Fruit fly (Drosophila melanogaster): ENCODE measurements around the gene CG5890.

CG5890 gene

dm6 chr3R:25897176-25897575 is 41.2 kb downstream of the CG5890 start, which contains the start of gene Mco3:
TSS of gene Mco3 (plus strand) at chr3R:25897476.
- no peak for TF ChIP-seq Ets96B (tag; optimal IDR thresholded peaks at IDR 0.05)
- TF ChIP-seq CG6808 (GFP tag; optimal IDR thresholded peaks at IDR 0.05), result no peak
- no peak for TF ChIP-seq Smox (GFP tag; optimal IDR thresholded peaks at IDR 0.05)
- TF ChIP-seq fkh (GFP tag; optimal IDR thresholded peaks at IDR 0.05), result no peak
- TF ChIP-seq acj6 (GFP tag; optimal IDR thresholded peaks at IDR 0.05), result no peak
- no peak for TF ChIP-seq CG3919 (GFP tag; optimal IDR thresholded peaks at IDR 0.05)
- no peak for TF ChIP-seq CG8632 (GFP tag; optimal IDR thresholded peaks at IDR 0.05)
- no peak for TF ChIP-seq Gug (GFP tag; IDR thresholded peaks at IDR 0.05)
- no peak for TF ChIP-seq fd59A (GFP tag; optimal IDR thresholded peaks at IDR 0.05)
- TF ChIP-seq Blimp-1 (GFP tag; optimal IDR thresholded peaks at IDR 0.05), result no peak
- TF ChIP-seq topi (GFP tag; optimal IDR thresholded peaks at IDR 0.05), result no peak
- no peak for TF ChIP-seq Eip75B (GFP tag; optimal IDR thresholded peaks at IDR 0.05)
- no peak for TF ChIP-seq svp (GFP tag)
- TF ChIP-seq cyc (GFP tag; optimal IDR thresholded peaks at IDR 0.05), result no peak
- TF ChIP-seq pdm3 (GFP tag; optimal IDR thresholded peaks at IDR 0.05), result no peak
- TF ChIP-seq salr (GFP tag; optimal IDR thresholded peaks at IDR 0.05), result no peak

DNA sequence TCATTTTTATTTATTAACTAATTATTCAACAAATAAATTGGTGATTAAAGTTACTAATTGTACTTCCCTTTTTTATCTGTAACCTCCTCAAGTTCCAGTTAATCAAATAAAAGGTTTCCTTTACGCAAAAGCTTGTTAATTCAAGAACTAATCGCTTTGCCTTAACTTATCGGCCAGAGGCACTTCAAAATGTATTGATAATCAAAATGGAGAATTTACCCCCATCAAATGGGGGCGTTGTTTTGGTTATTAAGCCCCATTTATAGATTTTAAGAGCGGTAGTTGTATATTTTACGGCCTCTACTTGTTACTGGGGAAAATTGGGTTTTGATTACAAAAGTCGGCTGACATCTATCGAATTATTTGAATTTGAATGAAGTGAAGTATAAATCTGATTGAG is 43.7 kb downstream of the CG5890 start, which contains the start of gene CG31091:
Gene CG31091, plus strand, starts transcription at position 214 of the 400 bp plus-strand sequence.
- TF ChIP-seq CG7368 (GFP tag; optimal IDR thresholded peaks at IDR 0.05) (no peak), CG1621 (tag; optimal IDR thresholded peaks at IDR 0.05) (no peak), Met (GFP tag; optimal IDR thresholded peaks at IDR 0.05) (no peak), pdm3 (GFP tag; optimal IDR thresholded peaks at IDR 0.05) (no peak), Gug (GFP tag; IDR thresholded peaks at IDR 0.05) (no peak), eg (GFP tag; IDR thresholded peaks at IDR 0.05) (no peak), topi (GFP tag; optimal IDR thresholded peaks at IDR 0.05) (no peak), CG6163 (GFP tag; IDR thresholded peaks at IDR 0.05) (no peak), Smox (GFP tag; optimal IDR thresholded peaks at IDR 0.05) (no peak), fd59A (GFP tag; optimal IDR thresholded peaks at IDR 0.05) (no peak), CG11294 (GFP tag; IDR thresholded peaks at IDR 0.05) (no peak), Eip75B (GFP tag; optimal IDR thresholded peaks at IDR 0.05) (no peak), dsx (GFP tag; optimal IDR thresholded peaks at IDR 0.05; ENCODE audit: poor library complexity, severe bottlenecking) (no peak), vri (GFP tag; optimal IDR thresholded peaks at IDR 0.05) (no peak), lz (GFP tag; optimal IDR thresholded peaks at IDR 0.05) (no peak)

DNA sequence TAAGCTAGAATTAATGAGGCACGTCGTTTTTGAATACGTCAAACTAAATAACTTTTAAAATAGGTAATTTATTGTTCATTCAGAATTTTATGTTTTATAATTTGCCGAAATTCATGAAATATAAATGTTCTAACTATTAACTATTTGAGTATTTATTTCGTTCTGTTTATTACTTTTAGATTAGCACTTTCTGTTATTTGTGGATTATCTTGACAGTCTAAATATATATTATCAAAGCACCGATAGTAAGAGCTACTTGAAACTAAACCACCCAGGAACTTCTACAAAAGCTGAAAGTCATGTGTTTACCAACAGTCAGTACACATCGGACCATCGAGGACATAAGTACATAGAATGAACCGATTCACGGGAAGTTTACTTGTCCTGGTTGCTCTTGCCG is 46.4 kb downstream of the CG5890 start, which contains the start of gene CG31089:
Gene CG31089, plus strand, starts transcription at position 301 of the 400 bp plus-strand sequence.
- no peak for TF ChIP-seq fd85E (GFP tag; optimal IDR thresholded peaks at IDR 0.05)
- TF ChIP-seq Lpt (GFP tag; optimal IDR thresholded peaks at IDR 0.05), result no peak
- no peak for TF ChIP-seq Ets21C (GFP tag; optimal IDR thresholded peaks at IDR 0.05)
- TF ChIP-seq CG3032 (tag; optimal IDR thresholded peaks at IDR 0.05), result no peak
- TF ChIP-seq dsx (GFP tag; optimal IDR thresholded peaks at IDR 0.05; ENCODE audit: poor library complexity, severe bottlenecking), result no peak
- no peak for TF ChIP-seq CG11902 (GFP tag; optimal IDR thresholded peaks at IDR 0.05)
- no peak for TF ChIP-seq cyc (GFP tag; optimal IDR thresholded peaks at IDR 0.05)
- TF ChIP-seq CG6163 (GFP tag; IDR thresholded peaks at IDR 0.05), result no peak
- no peak for TF ChIP-seq CG1621 (tag; optimal IDR thresholded peaks at IDR 0.05)
- no peak for TF ChIP-seq topi (GFP tag; optimal IDR thresholded peaks at IDR 0.05)
- no peak for TF ChIP-seq CG10669 (GFP tag; optimal IDR thresholded peaks at IDR 0.05)
- TF ChIP-seq CG16779 (tag; optimal IDR thresholded peaks at IDR 0.05), result no peak
- TF ChIP-seq CG10631 (GFP tag; optimal IDR thresholded peaks at IDR 0.05), result no peak
- no peak for TF ChIP-seq fd59A (GFP tag; optimal IDR thresholded peaks at IDR 0.05)
- no peak for TF ChIP-seq Hr38 (GFP tag; optimal IDR thresholded peaks at IDR 0.05)
- TF ChIP-seq Smox (GFP tag; optimal IDR thresholded peaks at IDR 0.05), result no peak
- no peak for TF ChIP-seq vri (GFP tag; optimal IDR thresholded peaks at IDR 0.05)
- TF ChIP-seq acj6 (GFP tag; optimal IDR thresholded peaks at IDR 0.05), result no peak

DNA sequence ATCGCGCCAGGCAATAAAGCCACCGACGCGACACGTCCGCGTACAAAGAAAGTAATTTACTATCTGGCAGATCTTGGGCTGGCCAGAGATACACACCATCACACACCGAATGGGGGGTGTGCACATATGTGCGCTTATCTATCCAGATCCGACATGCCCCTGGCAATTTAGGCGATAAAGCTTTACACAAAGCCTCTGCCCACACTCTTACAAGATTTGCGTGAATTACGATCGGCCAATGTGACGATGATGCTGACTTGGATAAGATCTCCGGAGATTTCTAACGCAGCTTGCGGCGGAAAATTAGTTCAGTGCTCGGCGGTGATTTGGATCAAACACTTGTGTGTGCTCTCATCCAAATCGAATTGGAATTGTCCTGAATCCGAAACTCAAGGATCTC is 50.8 kb downstream of the CG5890 start, which contains the start of gene kumpel:
Gene kumpel, plus strand, starts transcription at position 301 of the 400 bp plus-strand sequence.
- no peak for TF ChIP-seq Ets21C (GFP tag; optimal IDR thresholded peaks at IDR 0.05)
- TF ChIP-seq CG16779 (tag; optimal IDR thresholded peaks at IDR 0.05), result no peak
- no peak for TF ChIP-seq CG4318 (GFP tag; optimal IDR thresholded peaks at IDR 0.05)
- no peak for TF ChIP-seq ss (GFP tag; optimal IDR thresholded peaks at IDR 0.05)
- TF ChIP-seq Gug (GFP tag; IDR thresholded peaks at IDR 0.05), result no peak
- no peak for TF ChIP-seq Hr4 (GFP tag; optimal IDR thresholded peaks at IDR 0.05)
- TF ChIP-seq Blimp-1 (GFP tag; optimal IDR thresholded peaks at IDR 0.05), result no peak
- no peak for TF ChIP-seq acj6 (GFP tag; optimal IDR thresholded peaks at IDR 0.05)
- TF ChIP-seq esn (GFP tag; optimal IDR thresholded peaks at IDR 0.05), result no peak
- no peak for TF ChIP-seq Lpt (GFP tag; optimal IDR thresholded peaks at IDR 0.05)
- TF ChIP-seq Met (GFP tag; optimal IDR thresholded peaks at IDR 0.05), result no peak
- no peak for TF ChIP-seq Hr38 (GFP tag; optimal IDR thresholded peaks at IDR 0.05)
- TF ChIP-seq cyc (GFP tag; optimal IDR thresholded peaks at IDR 0.05), result no peak
- TF ChIP-seq achi (GFP tag; optimal IDR thresholded peaks at IDR 0.05), result no peak
- TF ChIP-seq CG8319 (GFP tag; optimal IDR thresholded peaks at IDR 0.05), result no peak
- no peak for TF ChIP-seq CG6854 (GFP tag; optimal IDR thresholded peaks at IDR 0.05)
- TF ChIP-seq pdm3 (GFP tag; optimal IDR thresholded peaks at IDR 0.05), result no peak

Measured in whole organism, prepupa.